Worm (Caenorhabditis elegans) whole organism, L1 larva: ENCODE data around the gene npr-39.

Experiments
- C04F5.9 ChIP-seq: sonication (generic microtip); optimal IDR thresholded peaks from 2 replicates; lab custom pipeline; 2016; ENCODE audit warnings: missing genetic modification characterization, missing compliant biosample characterization
- Y116A8C.19 ChIP-seq: sonication (generic microtip); optimal IDR thresholded peaks from 2 replicates; lab custom pipeline; 2016; ENCODE audit warnings: missing compliant biosample characterization, missing genetic modification characterization, borderline replicate concordance
- aha-1 ChIP-seq: fragments of 150-350 bp; optimal IDR thresholded peaks from 2 replicates; lab custom pipeline; 2014; ENCODE audit warnings: missing biosample characterization, missing genetic modification characterization
- aly-2 ChIP-seq: fragments of 150-350 bp; optimal IDR thresholded peaks from 2 replicates; lab custom pipeline; 2014; ENCODE audit warnings: missing biosample characterization, missing genetic modification characterization
- blmp-1 ChIP-seq: fragments of 150-350 bp; optimal IDR thresholded peaks from 2 replicates; lab custom pipeline; 2014; ENCODE audit warnings: missing biosample characterization, missing genetic modification characterization
- ceh-63 ChIP-seq: fragments of 200-800 bp; sonication (Bioruptor generic); optimal IDR thresholded peaks from 2 replicates; lab custom pipeline; 2018; ENCODE audit warnings: mild to moderate bottlenecking, missing genetic modification characterization, missing compliant biosample characterization
- ceh-82 ChIP-seq, 3 experiments: fragments of 150-350 bp in 1 of 3; sonication (generic microtip) in 2 of 3; optimal IDR thresholded peaks; 2 replicates each; lab custom pipeline; 2014 to 2017; ENCODE audit warnings: missing biosample characterization in 3 of 3, missing genetic modification characterization in 3 of 3
- ceh-90 ChIP-seq: sonication (generic microtip); optimal IDR thresholded peaks from 2 replicates; lab custom pipeline; 2016; ENCODE audit warnings: missing genetic modification characterization, missing compliant biosample characterization
- ces-1 ChIP-seq: fragments of 150-350 bp; optimal IDR thresholded peaks from 2 replicates; lab custom pipeline; 2014; ENCODE audit warnings: missing biosample characterization, missing genetic modification reagents, missing genetic modification characterization
- dpl-1 ChIP-seq, 3 experiments: fragments of 150-350 bp in 2 of 3; sonication (generic microtip) in 1 of 3; optimal IDR thresholded peaks; 2 replicates each; lab custom pipeline; 2014 to 2017; ENCODE audit warnings: missing biosample characterization in 3 of 3, missing genetic modification characterization in 3 of 3, missing genetic modification reagents in 3 of 3
- dsc-1 ChIP-seq: sonication (generic microtip); optimal IDR thresholded peaks from 2 replicates; lab custom pipeline; 2016; ENCODE audit warnings: mild to moderate bottlenecking, missing genetic modification characterization, missing compliant biosample characterization
- efl-1 ChIP-seq, 4 experiments: fragments of 150-350 bp; optimal IDR thresholded peaks in 3 of 4; peaks in 1 of 4; 1 replicate in 1 of 4; 2 replicates in 3 of 4; lab custom pipeline; 2014; ENCODE audit warnings: missing biosample characterization in 2 of 4, missing genetic modification characterization in 2 of 4, missing genetic modification reagents in 2 of 4
- egl-27 ChIP-seq, 2 experiments: fragments of 150-350 bp in 1 of 2; sonication (generic microtip); optimal IDR thresholded peaks; 3 replicates each; lab custom pipeline; 2017 to 2018; ENCODE audit warnings: missing biosample characterization in 2 of 2, missing genetic modification characterization in 2 of 2, missing genetic modification reagents in 2 of 2
- elt-3 ChIP-seq, 6 experiments: fragments of 150-350 bp in 1 of 6; sonication (generic microtip); optimal IDR thresholded peaks; 2 replicates each; lab custom pipeline; 2017 to 2018; ENCODE audit warnings: missing biosample characterization in 6 of 6, missing genetic modification characterization in 6 of 6, inconsistent platforms in 1 of 6
- ets-5 ChIP-seq: fragments of 200-800 bp; sonication (Bioruptor generic); IDR thresholded peaks from 2 replicates; pipeline ENCODE4 v1.3.6; 2022; ENCODE audit warnings: missing genetic modification characterization, missing compliant biosample characterization
- fkh-8 ChIP-seq: sonication (generic microtip); optimal IDR thresholded peaks from 2 replicates; lab custom pipeline; 2016; ENCODE audit warnings: mild to moderate bottlenecking, missing genetic modification characterization, missing compliant biosample characterization
- fos-1 ChIP-seq: fragments of 150-350 bp; optimal IDR thresholded peaks from 2 replicates; lab custom pipeline; 2014; ENCODE audit warnings: missing biosample characterization, missing genetic modification characterization
- jun-1 ChIP-seq: fragments of 150-350 bp; optimal IDR thresholded peaks from 2 replicates; lab custom pipeline; 2014; ENCODE audit warnings: missing biosample characterization, missing genetic modification reagents, missing genetic modification characterization
- lin-13 ChIP-seq: fragments of 150-350 bp; optimal IDR thresholded peaks from 2 replicates; lab custom pipeline; 2014; ENCODE audit warnings: missing biosample characterization, missing genetic modification reagents, missing genetic modification characterization
- lin-14 ChIP-seq: fragments of 200-800 bp; sonication (Bioruptor generic); optimal IDR thresholded peaks from 2 replicates; lab custom pipeline; 2018; ENCODE audit warnings: mild to moderate bottlenecking, missing genetic modification characterization, moderate library complexity, missing compliant biosample characterization
- lin-35 ChIP-seq, 2 experiments: fragments of 150-350 bp; optimal IDR thresholded peaks; 2 replicates each; lab custom pipeline; 2014; ENCODE audit warnings: missing biosample characterization in 2 of 2, missing genetic modification characterization in 2 of 2, missing genetic modification reagents in 2 of 2
- lin-39 ChIP-seq: fragments of 150-350 bp; optimal IDR thresholded peaks from 2 replicates; lab custom pipeline; 2014; ENCODE audit warnings: missing biosample characterization, missing genetic modification reagents, missing genetic modification characterization
- lir-3 ChIP-seq: sonication (generic microtip); optimal IDR thresholded peaks from 2 replicates; lab custom pipeline; 2016; ENCODE audit warnings: mild to moderate bottlenecking, missing genetic modification characterization, moderate library complexity, missing compliant biosample characterization; ENCODE audit not compliant: poor library complexity
- lsy-2 ChIP-seq, 2 experiments: fragments of 150-350 bp; optimal IDR thresholded peaks; 2 replicates each; lab custom pipeline; 2014; ENCODE audit warnings: missing biosample characterization in 2 of 2, missing genetic modification characterization in 2 of 2
- mdl-1 ChIP-seq, 2 experiments: fragments of 150-350 bp; optimal IDR thresholded peaks; 2 replicates each; lab custom pipeline; 2014 to 2017; ENCODE audit warnings: missing biosample characterization in 2 of 2, missing genetic modification characterization in 2 of 2, inconsistent platforms in 1 of 2
- mef-2 ChIP-seq: fragments of 150-350 bp; optimal IDR thresholded peaks from 2 replicates; lab custom pipeline; 2014; ENCODE audit warnings: missing biosample characterization, missing genetic modification characterization
- mep-1 ChIP-seq: fragments of 150-350 bp; optimal IDR thresholded peaks from 2 replicates; lab custom pipeline; 2014; ENCODE audit warnings: missing biosample characterization, missing genetic modification characterization
- nhr-11 ChIP-seq: fragments of 150-350 bp; optimal IDR thresholded peaks from 2 replicates; lab custom pipeline; 2014; ENCODE audit warnings: missing biosample characterization, missing genetic modification characterization
- nhr-12 ChIP-seq: sonication (generic microtip); optimal IDR thresholded peaks from 2 replicates; lab custom pipeline; 2017; ENCODE audit warnings: missing biosample characterization, missing genetic modification characterization
- nhr-19 ChIP-seq: fragments of 200-800 bp; sonication (Bioruptor generic); conservative IDR thresholded peaks from 2 replicates; pipeline ENCODE4 v1.3.6; 2022; ENCODE audit warnings: missing genetic modification characterization, missing compliant biosample characterization
- nhr-20 ChIP-seq: sonication (generic microtip); optimal IDR thresholded peaks from 2 replicates; lab custom pipeline; 2016; ENCODE audit warnings: mild to moderate bottlenecking, missing genetic modification characterization, missing compliant biosample characterization
- nhr-237 ChIP-seq: fragments of 150-350 bp; optimal IDR thresholded peaks from 2 replicates; lab custom pipeline; 2014; ENCODE audit warnings: missing biosample characterization, missing genetic modification characterization
- nhr-28 ChIP-seq: fragments of 150-350 bp; optimal IDR thresholded peaks from 2 replicates; lab custom pipeline; 2014; ENCODE audit warnings: missing biosample characterization, missing genetic modification characterization
- nhr-47 ChIP-seq: sonication (generic microtip); optimal IDR thresholded peaks from 2 replicates; lab custom pipeline; 2016; ENCODE audit warnings: mild to moderate bottlenecking, missing genetic modification characterization, moderate library complexity, missing compliant biosample characterization
- nhr-76 ChIP-seq: sonication (generic microtip); optimal IDR thresholded peaks from 2 replicates; lab custom pipeline; 2017; ENCODE audit warnings: missing biosample characterization, missing genetic modification characterization
- pag-3 ChIP-seq: sonication (generic microtip); optimal IDR thresholded peaks from 2 replicates; lab custom pipeline; 2017; ENCODE audit warnings: missing genetic modification characterization, mild to moderate bottlenecking, missing compliant biosample characterization, antibody characterized with exemption, borderline replicate concordance; ENCODE audit not compliant: insufficient read depth
- pax-3 ChIP-seq: fragments of 200-800 bp; sonication (Bioruptor generic); optimal IDR thresholded peaks from 2 replicates; lab custom pipeline; 2018; ENCODE audit warnings: mild to moderate bottlenecking, missing genetic modification characterization, moderate library complexity, missing compliant biosample characterization
- pqm-1 ChIP-seq: sonication (generic microtip); optimal IDR thresholded peaks from 3 replicates; lab custom pipeline; 2017; ENCODE audit warnings: missing biosample characterization, missing genetic modification characterization
- snpc-4 ChIP-seq: fragments of 150-350 bp; optimal IDR thresholded peaks from 2 replicates; lab custom pipeline; 2014; ENCODE audit warnings: missing biosample characterization, missing genetic modification characterization
- sox-4 ChIP-seq: sonication (generic microtip); optimal IDR thresholded peaks from 2 replicates; lab custom pipeline; 2016; ENCODE audit warnings: missing genetic modification characterization, missing compliant biosample characterization
- sptf-1 ChIP-seq: fragments of 150-350 bp; optimal IDR thresholded peaks from 2 replicates; lab custom pipeline; 2014; ENCODE audit warnings: missing biosample characterization, missing genetic modification characterization
- sup-37 ChIP-seq: fragments of 200-800 bp; sonication (Bioruptor generic); optimal IDR thresholded peaks from 2 replicates; lab custom pipeline; 2018; ENCODE audit warnings: mild to moderate bottlenecking, missing genetic modification characterization, missing compliant biosample characterization
- tbx-2 ChIP-seq: sonication (generic microtip); optimal IDR thresholded peaks from 2 replicates; lab custom pipeline; 2016; ENCODE audit warnings: missing genetic modification characterization, missing compliant biosample characterization
- unc-30 ChIP-seq: sonication (generic microtip); optimal IDR thresholded peaks from 2 replicates; lab custom pipeline; 2017; ENCODE audit warnings: missing biosample characterization, missing genetic modification characterization
- unc-86 ChIP-seq: sonication (generic microtip); optimal IDR thresholded peaks from 2 replicates; lab custom pipeline; 2016; ENCODE audit warnings: missing genetic modification characterization, missing compliant biosample characterization
- xbp-1 ChIP-seq: sonication (generic microtip); optimal IDR thresholded peaks from 2 replicates; lab custom pipeline; 2016; ENCODE audit warnings: missing genetic modification characterization, missing compliant biosample characterization
- zag-1 ChIP-seq: fragments of 150-350 bp; optimal IDR thresholded peaks from 2 replicates; lab custom pipeline; 2014; ENCODE audit warnings: missing biosample characterization, missing genetic modification characterization
- zip-4 ChIP-seq: fragments of 200-800 bp; sonication (Bioruptor generic); optimal IDR thresholded peaks from 2 replicates; lab custom pipeline; 2018; ENCODE audit warnings: mild to moderate bottlenecking, missing genetic modification characterization, moderate library complexity, missing compliant biosample characterization
- ztf-11 ChIP-seq, 2 experiments: sonication (generic microtip); optimal IDR thresholded peaks; 2 replicates each; lab custom pipeline; 2016 to 2017; ENCODE audit warnings: missing genetic modification characterization in 2 of 2, missing biosample characterization in 1 of 2, missing compliant biosample characterization in 1 of 2

npr-39 gene

ce11 chrV:10039837-10040236, 27.0 kb upstream of the npr-39 start (continued):
- peak; percentile 62 to 69 for TF ChIP-seq efl-1 (optimal IDR thresholded peaks at IDR 0.05; lab: Kevin White, UChicago)
- no peak for TF ChIP-seq efl-1 (GFP tag; optimal IDR thresholded peaks at IDR 0.05 in 1 of 2; lab: Kevin White, UChicago)
- peak; percentile 78 for TF ChIP-seq mep-1 (tag; lab: Kevin White, UChicago)
- peak; percentile 31 for TF ChIP-seq fkh-8 (tag; lab: Kevin White, UChicago)
- peak; percentile 52 for TF ChIP-seq dsc-1 (tag; lab: Kevin White, UChicago)
- no peak for TF ChIP-seq zag-1 (tag; lab: Kevin White, UChicago)
- TF ChIP-seq C04F5.9: no peak
- peak; percentile 4 to 30 (median 7) for TF ChIP-seq dpl-1 (GFP tag; optimal IDR thresholded peaks at IDR 0.05; lab: Kevin White, UChicago)
- TF ChIP-seq unc-30 (tag; lab: Kevin White, UChicago): no peak
- no peak for TF ChIP-seq mef-2 (tag; lab: Kevin White, UChicago)
- TF ChIP-seq ets-5 (GFP tag; lab: Robert Waterston, UW): no peak

- no peak for TF ChIP-seq zip-4 (GFP tag; lab: Kevin White, UChicago)
- no peak for TF ChIP-seq nhr-28 (tag; lab: Kevin White, UChicago)
- TF ChIP-seq ces-1: no peak
- no peak for TF ChIP-seq dsc-1 (tag; lab: Kevin White, UChicago)
- no peak for TF ChIP-seq nhr-237 (tag; lab: Kevin White, UChicago)
- TF ChIP-seq mep-1 (tag; lab: Kevin White, UChicago): peak; percentile 21
- TF ChIP-seq lir-3 (tag; lab: Kevin White, UChicago): no peak
- TF ChIP-seq efl-1 (optimal IDR thresholded peaks at IDR 0.05; lab: Kevin White, UChicago): peak; percentile 1 to 2
- TF ChIP-seq efl-1 (GFP tag; optimal IDR thresholded peaks at IDR 0.05 in 1 of 2; lab: Kevin White, UChicago): no peak
- TF ChIP-seq lin-35 (GFP tag; optimal IDR thresholded peaks at IDR 0.05; lab: Kevin White, UChicago): peak in 1 of 2 experiments; percentile 4
- no peak for TF ChIP-seq nhr-76 (tag; lab: Kevin White, UChicago)
- TF ChIP-seq ztf-11 (tag; optimal IDR thresholded peaks at IDR 0.05; lab: Kevin White, UChicago): no peak
- TF ChIP-seq aly-2 (tag; lab: Kevin White, UChicago): no peak
- TF ChIP-seq fos-1 (tag; lab: Kevin White, UChicago): no peak
- no peak for TF ChIP-seq jun-1 (tag; lab: Kevin White, UChicago)
- no peak for TF ChIP-seq pqm-1 (tag; lab: Kevin White, UChicago)
- no peak for TF ChIP-seq tbx-2 (tag; lab: Kevin White, UChicago)
- no peak for TF ChIP-seq xbp-1 (tag; lab: Kevin White, UChicago)
- TF ChIP-seq nhr-19: no peak
- TF ChIP-seq lin-14 (GFP tag; lab: Kevin White, UChicago): peak; percentile 68
- peak; percentile 3 for TF ChIP-seq nhr-20 (tag; lab: Kevin White, UChicago)
- no peak for TF ChIP-seq ets-5 (GFP tag; lab: Robert Waterston, UW)
- peak; percentile 3 for TF ChIP-seq blmp-1
- TF ChIP-seq zag-1 (tag; lab: Kevin White, UChicago): no peak
- TF ChIP-seq Y116A8C.19 (tag; lab: Kevin White, UChicago): no peak
- TF ChIP-seq C04F5.9: no peak
- TF ChIP-seq lin-39 (tag; lab: Kevin White, UChicago): no peak
- no peak for TF ChIP-seq pag-3
- TF ChIP-seq egl-27 (tag; optimal IDR thresholded peaks at IDR 0.05; lab: Kevin White, UChicago): no peak
- no peak for TF ChIP-seq snpc-4
- no peak for TF ChIP-seq unc-86
- TF ChIP-seq mdl-1 (tag; optimal IDR thresholded peaks at IDR 0.05; lab: Kevin White, UChicago): no peak
- no peak for TF ChIP-seq elt-3 (tag; optimal IDR thresholded peaks at IDR 0.05; lab: Kevin White, UChicago)
- no peak for TF ChIP-seq sup-37 (GFP tag; lab: Kevin White, UChicago)
- no peak for TF ChIP-seq pax-3 (tag; lab: Kevin White, UChicago)
- no peak for TF ChIP-seq sptf-1 (tag; lab: Kevin White, UChicago)
- TF ChIP-seq ceh-90 (tag; lab: Kevin White, UChicago): no peak
- TF ChIP-seq nhr-12: no peak
- TF ChIP-seq nhr-47: peak; percentile 25
- TF ChIP-seq mef-2 (tag; lab: Kevin White, UChicago): no peak
- no peak for TF ChIP-seq aha-1 (tag; lab: Kevin White, UChicago)
- peak in 1 of 3 experiments; percentile 50 for TF ChIP-seq ceh-82 (tag; optimal IDR thresholded peaks at IDR 0.05; lab: Kevin White, UChicago)
- TF ChIP-seq nhr-11 (tag; lab: Kevin White, UChicago): no peak
- TF ChIP-seq lsy-2 (tag; optimal IDR thresholded peaks at IDR 0.05; lab: Kevin White, UChicago): peak; percentile 33 to 54
- TF ChIP-seq ceh-63 (GFP tag; lab: Kevin White, UChicago): no peak
- TF ChIP-seq lin-13 (GFP tag; lab: Kevin White, UChicago): no peak
- TF ChIP-seq sox-4 (tag; lab: Kevin White, UChicago): no peak
- TF ChIP-seq unc-30 (tag; lab: Kevin White, UChicago): no peak
These were observed 25.4 kb upstream of the npr-39 start for ce11 chrV:10041484-10041883.
